Worm (Caenorhabditis elegans) whole organism, L4 larva: ENCODE measurements around the gene T05C12.8.

Source experiments
- F37D6.2 ChIP-seq: sonication (generic microtip); optimal IDR thresholded peaks from 2 replicates; lab custom pipeline; 2016; ENCODE audit warnings: mild to moderate bottlenecking, missing genetic modification characterization, missing compliant biosample characterization
- F44E2.7 ChIP-seq: fragments of 200-800 bp; sonication (Bioruptor generic); IDR thresholded peaks from 2 replicates; pipeline ENCODE4 v2.1.2; 2022; ENCODE audit warnings: missing genetic modification characterization, missing compliant biosample characterization
- F49E8.2 ChIP-seq: sonication (generic microtip); optimal IDR thresholded peaks from 2 replicates; lab custom pipeline; 2016; ENCODE audit warnings: missing compliant biosample characterization, mild to moderate bottlenecking, missing genetic modification characterization, borderline replicate concordance
- ZK546.5 ChIP-seq, 2 experiments: sonication (generic microtip); optimal IDR thresholded peaks; 2 replicates each; lab custom pipeline; 2017; ENCODE audit warnings: missing biosample characterization in 2 of 2, missing genetic modification characterization in 2 of 2
- aly-2 ChIP-seq: sonication (generic microtip); optimal IDR thresholded peaks from 2 replicates; lab custom pipeline; 2018; ENCODE audit warnings: missing biosample characterization, missing genetic modification characterization
- ceh-20 ChIP-seq: fragments of 200-800 bp; sonication (Bioruptor generic); IDR thresholded peaks from 2 replicates; pipeline ENCODE4 v1.3.6; 2022; ENCODE audit warnings: missing genetic modification reagents, missing genetic modification characterization, missing compliant biosample characterization
- ceh-62 ChIP-seq: sonication (generic microtip); optimal IDR thresholded peaks from 2 replicates; lab custom pipeline; 2017; ENCODE audit warnings: missing biosample characterization, missing genetic modification characterization
- ces-1 ChIP-seq: fragments of 150-350 bp; sonication (generic microtip); optimal IDR thresholded peaks from 4 replicates; lab custom pipeline; 2014; ENCODE audit warnings: missing biosample characterization, missing genetic modification reagents, missing genetic modification characterization
- ctbp-1 ChIP-seq: fragments of 200-800 bp; sonication (Bioruptor generic); IDR thresholded peaks from 2 replicates; pipeline ENCODE4 v1.3.6; 2022; ENCODE audit warnings: missing genetic modification reagents, missing genetic modification characterization, missing compliant biosample characterization
- daf-16 ChIP-seq, 3 experiments: sonication (generic microtip); optimal IDR thresholded peaks; 2 replicates each; lab custom pipeline; 2016 to 2017; ENCODE audit warnings: missing genetic modification characterization in 3 of 3, missing genetic modification reagents in 3 of 3, mild to moderate bottlenecking in 2 of 3, missing compliant biosample characterization in 2 of 3, missing biosample characterization in 1 of 3, moderate library complexity in 1 of 3
- dmd-6 ChIP-seq: fragments of 200-800 bp; sonication (Bioruptor generic); IDR thresholded peaks from 2 replicates; pipeline ENCODE4 v1.3.6; 2022; ENCODE audit warnings: missing genetic modification reagents, missing genetic modification characterization, missing compliant biosample characterization
- dmd-8 ChIP-seq: fragments of 200-800 bp; sonication (Bioruptor generic); IDR thresholded peaks from 2 replicates; pipeline ENCODE4 v1.3.6; 2022; ENCODE audit warnings: missing genetic modification characterization, missing compliant biosample characterization
- dmd-9 ChIP-seq: fragments of 200-800 bp; sonication (Bioruptor generic); IDR thresholded peaks from 2 replicates; pipeline ENCODE4 v1.3.6; 2022; ENCODE audit warnings: missing genetic modification reagents, missing genetic modification characterization, missing compliant biosample characterization
- duxl-1 ChIP-seq: sonication (generic microtip); optimal IDR thresholded peaks from 2 replicates; lab custom pipeline; 2016; ENCODE audit warnings: mild to moderate bottlenecking, missing genetic modification characterization, moderate library complexity, missing compliant biosample characterization; ENCODE audit not compliant: poor library complexity
- dve-1 ChIP-seq: sonication (generic microtip); optimal IDR thresholded peaks from 2 replicates; lab custom pipeline; 2017; ENCODE audit warnings: antibody characterized with exemption, mild to moderate bottlenecking, missing genetic modification characterization, missing compliant biosample characterization; ENCODE audit not compliant: insufficient read depth
- fkh-10 ChIP-seq: fragments of 150-350 bp; optimal IDR thresholded peaks from 2 replicates; lab custom pipeline; 2014; ENCODE audit warnings: missing biosample characterization, missing genetic modification reagents, missing genetic modification characterization
- gei-8 ChIP-seq: fragments of 200-800 bp; sonication (Bioruptor generic); optimal IDR thresholded peaks from 2 replicates; lab custom pipeline; 2018; ENCODE audit warnings: mild to moderate bottlenecking, missing genetic modification characterization, missing compliant biosample characterization
- hif-1 ChIP-seq, 2 experiments: sonication (generic microtip); optimal IDR thresholded peaks; 2 replicates each; lab custom pipeline; 2016 to 2017; ENCODE audit warnings: missing compliant biosample characterization in 2 of 2, missing genetic modification characterization in 2 of 2, missing genetic modification reagents in 2 of 2, missing genotype in 2 of 2, mild to moderate bottlenecking in 1 of 2
- hlh-11 ChIP-seq: fragments of 200-800 bp; sonication (Bioruptor generic); optimal IDR thresholded peaks from 2 replicates; lab custom pipeline; 2018; ENCODE audit warnings: mild to moderate bottlenecking, missing genetic modification characterization, missing compliant biosample characterization
- hlh-30 ChIP-seq: sonication (generic microtip); optimal IDR thresholded peaks from 2 replicates; lab custom pipeline; 2017; ENCODE audit warnings: antibody characterized with exemption, mild to moderate bottlenecking, missing genetic modification characterization, missing compliant biosample characterization; ENCODE audit not compliant: insufficient read depth
- hmg-1.1 ChIP-seq: fragments of 200-800 bp; sonication (Bioruptor generic); IDR thresholded peaks from 2 replicates; pipeline ENCODE4 v1.3.6; 2022; ENCODE audit warnings: missing genetic modification reagents, missing genetic modification characterization, missing compliant biosample characterization
- jun-1 ChIP-seq: fragments of 150-350 bp; optimal IDR thresholded peaks from 2 replicates; lab custom pipeline; 2014; ENCODE audit warnings: missing biosample characterization, missing genetic modification reagents, missing genetic modification characterization
- lin-1 ChIP-seq: fragments of 200-800 bp; sonication (Bioruptor generic); IDR thresholded peaks from 2 replicates; pipeline ENCODE4 v1.3.6; 2022; ENCODE audit warnings: missing genetic modification reagents, missing genetic modification characterization, missing compliant biosample characterization
- lin-38 ChIP-seq: fragments of 200-800 bp; sonication (Bioruptor generic); IDR thresholded peaks from 2 replicates; pipeline ENCODE4 v1.3.6; 2022; ENCODE audit warnings: missing genetic modification reagents, missing genetic modification characterization, missing compliant biosample characterization
- lin-39 ChIP-seq: fragments of 150-350 bp; optimal IDR thresholded peaks from 2 replicates; lab custom pipeline; 2014; ENCODE audit warnings: missing biosample characterization, missing genetic modification reagents, missing genetic modification characterization
- lsy-2 ChIP-seq, 2 experiments: fragments of 150-350 bp in 1 of 2; sonication (generic microtip) in 1 of 2; optimal IDR thresholded peaks; 2 replicates each; lab custom pipeline; 2014 to 2017; ENCODE audit warnings: missing biosample characterization in 2 of 2, missing genetic modification characterization in 2 of 2
- madf-9 ChIP-seq: fragments of 200-800 bp; sonication (Bioruptor generic); conservative IDR thresholded peaks from 2 replicates; pipeline ENCODE4 v1.3.6; 2022; ENCODE audit warnings: missing genetic modification reagents, missing genetic modification characterization, missing compliant biosample characterization
- mdt-29 ChIP-seq: fragments of 200-800 bp; sonication (Bioruptor generic); IDR thresholded peaks from 2 replicates; pipeline ENCODE4 v1.3.6; 2022; ENCODE audit warnings: missing genetic modification reagents, missing genetic modification characterization, missing compliant biosample characterization
- mes-2 ChIP-seq: sonication (generic microtip); optimal IDR thresholded peaks from 2 replicates; lab custom pipeline; 2016; ENCODE audit warnings: missing genotype, mild to moderate bottlenecking, missing genetic modification characterization, missing compliant biosample characterization; ENCODE audit not compliant: poor library complexity, severe bottlenecking
- mxl-3 ChIP-seq: fragments of 200-800 bp; sonication (Bioruptor generic); optimal IDR thresholded peaks from 2 replicates; lab custom pipeline; 2018; ENCODE audit warnings: mild to moderate bottlenecking, missing genetic modification characterization, missing compliant biosample characterization
- nhr-11 ChIP-seq: fragments of 150-350 bp; optimal IDR thresholded peaks from 2 replicates; lab custom pipeline; 2014; ENCODE audit warnings: missing biosample characterization, missing genetic modification characterization
- nhr-48 ChIP-seq: sonication (generic microtip); optimal IDR thresholded peaks from 2 replicates; lab custom pipeline; 2016; ENCODE audit warnings: mild to moderate bottlenecking, missing genetic modification characterization, missing compliant biosample characterization
- nhr-6 ChIP-seq: fragments of 150-350 bp; optimal IDR thresholded peaks from 2 replicates; lab custom pipeline; 2014; ENCODE audit warnings: missing biosample characterization, missing genetic modification characterization
- pha-4 ChIP-seq, 2 experiments: fragments of 150-350 bp in 1 of 2; fragments of 200-800 bp in 1 of 2; sonication (Bioruptor generic) in 1 of 2; IDR thresholded peaks in 1 of 2; optimal IDR thresholded peaks in 1 of 2; 2 replicates each; pipeline versions ENCODE4 v1.3.6 to Lab custom; 2014 to 2022; ENCODE audit warnings: missing genetic modification characterization in 2 of 2, missing genetic modification reagents in 2 of 2, missing biosample characterization in 1 of 2, missing compliant biosample characterization in 1 of 2
- pqm-1 ChIP-seq: sonication (generic microtip); optimal IDR thresholded peaks from 2 replicates; lab custom pipeline; 2017; ENCODE audit warnings: missing biosample characterization, missing genetic modification characterization
- set-16 ChIP-seq: fragments of 200-800 bp; sonication (Bioruptor generic); IDR thresholded peaks from 2 replicates; pipeline ENCODE4 v1.3.6; 2022; ENCODE audit warnings: missing genetic modification reagents, missing genetic modification characterization, missing compliant biosample characterization
- skn-1 ChIP-seq: fragments of 150-350 bp; optimal IDR thresholded peaks from 2 replicates; lab custom pipeline; 2014; ENCODE audit warnings: missing biosample characterization, missing genetic modification characterization
- snpc-1.2 ChIP-seq: fragments of 200-800 bp; sonication (Bioruptor generic); IDR thresholded peaks from 2 replicates; pipeline ENCODE4 v1.3.6; 2022; ENCODE audit warnings: missing genetic modification reagents, missing genetic modification characterization, missing compliant biosample characterization
- spr-3 ChIP-seq: fragments of 200-800 bp; sonication (Bioruptor generic); optimal IDR thresholded peaks from 2 replicates; lab custom pipeline; 2018; ENCODE audit warnings: mild to moderate bottlenecking, missing genetic modification characterization, missing compliant biosample characterization
- tra-1 ChIP-seq: fragments of 200-800 bp; sonication (Bioruptor generic); IDR thresholded peaks from 2 replicates; pipeline ENCODE4 v1.3.6; 2022; ENCODE audit warnings: missing genetic modification reagents, missing genetic modification characterization, missing compliant biosample characterization
- unc-130 ChIP-seq: sonication (generic microtip); optimal IDR thresholded peaks from 2 replicates; lab custom pipeline; 2016; ENCODE audit warnings: missing genetic modification reagents, missing genetic modification characterization, missing compliant biosample characterization
- unc-39 ChIP-seq: sonication (generic microtip); optimal IDR thresholded peaks from 2 replicates; lab custom pipeline; 2017; ENCODE audit warnings: missing biosample characterization, missing genetic modification characterization
- unc-62 ChIP-seq, 3 experiments: fragments of 150-350 bp in 1 of 3; sonication (generic microtip); optimal IDR thresholded peaks in 2 of 3; peaks in 1 of 3; 1 replicate in 1 of 3; 2 replicates in 2 of 3; lab custom pipeline; 2014 to 2017; ENCODE audit warnings: missing biosample characterization in 3 of 3, missing genetic modification characterization in 3 of 3, missing genetic modification reagents in 3 of 3, missing genotype in 1 of 3
- ztf-11 ChIP-seq: fragments of 150-350 bp; optimal IDR thresholded peaks from 2 replicates; lab custom pipeline; 2014; ENCODE audit warnings: missing biosample characterization, missing genetic modification characterization
- ztf-7 ChIP-seq: fragments of 150-350 bp; optimal IDR thresholded peaks from 2 replicates; lab custom pipeline; 2014; ENCODE audit warnings: missing biosample characterization, missing genetic modification characterization

Gene T05C12.8

DNA sequence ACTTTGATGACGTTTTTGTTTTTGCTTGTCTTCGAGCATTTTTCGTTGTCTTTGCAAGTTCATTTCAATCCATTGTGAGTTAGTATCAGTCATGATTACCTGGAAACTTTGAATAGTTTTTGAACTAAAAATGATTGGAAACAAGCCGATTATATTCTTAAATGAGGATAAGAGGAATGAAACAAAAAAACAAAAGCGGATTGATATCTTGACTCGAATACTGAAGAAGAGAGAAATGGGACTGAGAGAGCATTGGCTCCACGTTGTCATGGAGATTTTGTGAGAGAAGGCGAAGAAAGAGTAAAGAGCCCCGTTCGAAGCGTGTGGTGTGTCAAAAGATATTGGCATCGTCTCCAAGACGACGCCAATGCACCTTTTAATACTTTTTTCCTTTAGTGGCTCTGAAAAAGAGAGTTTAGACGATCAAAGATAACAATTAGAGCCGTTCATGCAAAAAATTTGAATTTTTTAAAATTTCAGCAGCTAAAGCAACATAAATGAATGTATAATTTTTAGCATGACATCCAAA, 33.4 kb downstream of the T05C12.8 start, which contains the start of the genes tub-1 and tmem-138:
Gene tub-1, minus strand, starts transcription at position 101 of the 529 bp plus-strand sequence.
Gene tmem-138, plus strand, starts transcription at position 479 of the 529 bp plus-strand sequence.
- TF ChIP-seq dmd-8 (GFP tag; lab: Robert Waterston, UW) (no peak), madf-9 (no peak), unc-130 (GFP tag; lab: Kevin White, UChicago) (no peak), F44E2.7 (no peak), ZK546.5 (tag; optimal IDR thresholded peaks at IDR 0.05; lab: Kevin White, UChicago) (no peak), dmd-9 (GFP tag; lab: Robert Waterston, UW) (no peak), lin-1 (no peak), unc-62 (GFP tag; optimal IDR thresholded peaks at IDR 0.05 in 1 of 2; lab: Kevin White, UChicago) (no peak), unc-62 (tag; optimal IDR thresholded peaks at IDR 0.05; lab: Kevin White, UChicago) (no peak), hmg-1.1 (GFP tag; lab: Robert Waterston, UW) (no peak), gei-8 (GFP tag; lab: Kevin White, UChicago) (no peak)

DNA sequence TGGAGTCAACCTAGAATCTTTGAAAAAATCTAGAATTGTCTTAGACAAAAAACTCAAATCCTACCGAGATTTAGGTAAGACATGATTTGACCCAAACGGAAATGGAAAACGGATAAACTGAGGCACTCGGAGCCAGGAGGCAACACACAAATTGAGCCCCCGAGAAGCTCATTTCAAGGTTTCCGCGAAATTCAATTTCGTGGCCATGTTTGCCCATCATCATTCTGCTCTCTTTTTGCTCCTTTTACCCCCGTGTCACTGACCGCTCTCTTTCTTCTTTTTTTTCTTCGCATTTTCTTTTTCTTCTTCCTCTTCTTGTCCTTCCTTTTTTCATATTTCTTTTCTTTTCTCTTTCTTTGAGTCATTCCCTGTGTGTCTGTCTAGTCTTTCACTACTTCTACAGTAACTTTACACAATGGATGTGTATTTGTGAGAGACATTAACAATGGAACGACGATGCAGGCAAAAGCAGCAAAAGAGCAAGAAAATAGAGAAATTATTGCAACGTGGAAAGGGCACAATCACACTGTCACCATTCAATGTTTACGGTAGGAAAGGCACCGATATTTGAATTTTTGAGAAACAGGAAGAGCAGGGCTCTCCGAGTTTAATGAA, 37.5 kb downstream of the T05C12.8 start:
- no peak for TF ChIP-seq aly-2 (tag; lab: Kevin White, UChicago)
- TF ChIP-seq duxl-1 (tag; lab: Kevin White, UChicago), result no peak
- no peak for TF ChIP-seq unc-39 (tag; lab: Kevin White, UChicago)
- TF ChIP-seq F37D6.2 (tag; lab: Kevin White, UChicago), result no peak
- TF ChIP-seq ztf-7 (tag; lab: Kevin White, UChicago), result no peak
- TF ChIP-seq daf-16 (GFP tag; optimal IDR thresholded peaks at IDR 0.05; lab: Kevin White, UChicago), result no peak
- no peak for TF ChIP-seq daf-16 (tag; optimal IDR thresholded peaks at IDR 0.05; lab: Kevin White, UChicago)
- TF ChIP-seq dve-1 (tag; lab: Kevin White, UChicago), result no peak
- peak; percentile 0 for TF ChIP-seq mes-2 (tag; lab: Kevin White, UChicago)
- no peak for TF ChIP-seq hlh-30 (tag; lab: Kevin White, UChicago)
- TF ChIP-seq madf-9, result no peak
- no peak for TF ChIP-seq nhr-48 (tag; lab: Kevin White, UChicago)
- TF ChIP-seq dmd-6 (GFP tag; lab: Robert Waterston, UW), result no peak
- TF ChIP-seq lin-39 (tag; lab: Kevin White, UChicago), result no peak
- TF ChIP-seq ztf-11 (tag; lab: Kevin White, UChicago), result no peak
- TF ChIP-seq snpc-1.2 (GFP tag; lab: Robert Waterston, UW), result no peak
- TF ChIP-seq hif-1 (tag; optimal IDR thresholded peaks at IDR 0.05; lab: Kevin White, UChicago), result no peak
- TF ChIP-seq ceh-20 (GFP tag; lab: Robert Waterston, UW), result no peak
- peak; percentile 82 for TF ChIP-seq nhr-6
- TF ChIP-seq mdt-29 (GFP tag; lab: Robert Waterston, UW), result no peak
- TF ChIP-seq ces-1 (GFP tag; lab: Kevin White, UChicago), result no peak
- TF ChIP-seq nhr-11 (tag; lab: Kevin White, UChicago), result no peak
- no peak for TF ChIP-seq skn-1 (tag; lab: Kevin White, UChicago)
- 0 out of 2 replicates have a peak, but pooled peaks have one; percentile 43 for TF ChIP-seq ctbp-1 (GFP tag; lab: Robert Waterston, UW)
- TF ChIP-seq dmd-8 (GFP tag; lab: Robert Waterston, UW), result no peak
- TF ChIP-seq jun-1 (tag; lab: Kevin White, UChicago), result no peak
- TF ChIP-seq pqm-1, result no peak
- TF ChIP-seq unc-62 (GFP tag; optimal IDR thresholded peaks at IDR 0.05 in 1 of 2; lab: Kevin White, UChicago), result no peak
- TF ChIP-seq unc-62 (tag; optimal IDR thresholded peaks at IDR 0.05; lab: Kevin White, UChicago), result no peak
- peak; percentile 16 for TF ChIP-seq hlh-11 (tag; lab: Kevin White, UChicago)
- no peak for TF ChIP-seq lin-38
- TF ChIP-seq tra-1, result no peak
- TF ChIP-seq pha-4 (GFP tag; IDR thresholded peaks at IDR 0.05; lab: Robert Waterston, UW), result no peak
- TF ChIP-seq pha-4 (tag; optimal IDR thresholded peaks at IDR 0.05; lab: Kevin White, UChicago), result peak; percentile 54
- no peak for TF ChIP-seq set-16
- TF ChIP-seq lsy-2 (tag; optimal IDR thresholded peaks at IDR 0.05; lab: Kevin White, UChicago), result peak in 1 of 2 experiments; percentile 56
- TF ChIP-seq F49E8.2 (tag; lab: Kevin White, UChicago), result no peak
- no peak for TF ChIP-seq ceh-62
- no peak for TF ChIP-seq mxl-3 (GFP tag; lab: Kevin White, UChicago)
- peak; percentile 63 for TF ChIP-seq fkh-10 (GFP tag; lab: Kevin White, UChicago)
- no peak for TF ChIP-seq spr-3 (GFP tag; lab: Kevin White, UChicago)
